Worm (Caenorhabditis elegans) whole organism, L1 larva: Measurements from ENCODE around the gene srv-29.

Experiments used
- lir-3 ChIP-seq: sonication (generic microtip); optimal IDR thresholded peaks from 2 replicates; lab custom pipeline; 2016; ENCODE audit warnings: mild to moderate bottlenecking, missing genetic modification characterization, moderate library complexity, missing compliant biosample characterization; ENCODE audit not compliant: poor library complexity
- nhr-77 ChIP-seq: fragments of 150-350 bp; optimal IDR thresholded peaks from 2 replicates; lab custom pipeline; 2014; ENCODE audit warnings: missing biosample characterization, missing genetic modification characterization
- snpc-4 ChIP-seq: fragments of 150-350 bp; optimal IDR thresholded peaks from 2 replicates; lab custom pipeline; 2014; ENCODE audit warnings: missing biosample characterization, missing genetic modification characterization
- zag-1 ChIP-seq: fragments of 150-350 bp; optimal IDR thresholded peaks from 2 replicates; lab custom pipeline; 2014; ENCODE audit warnings: missing biosample characterization, missing genetic modification characterization

DNA sequence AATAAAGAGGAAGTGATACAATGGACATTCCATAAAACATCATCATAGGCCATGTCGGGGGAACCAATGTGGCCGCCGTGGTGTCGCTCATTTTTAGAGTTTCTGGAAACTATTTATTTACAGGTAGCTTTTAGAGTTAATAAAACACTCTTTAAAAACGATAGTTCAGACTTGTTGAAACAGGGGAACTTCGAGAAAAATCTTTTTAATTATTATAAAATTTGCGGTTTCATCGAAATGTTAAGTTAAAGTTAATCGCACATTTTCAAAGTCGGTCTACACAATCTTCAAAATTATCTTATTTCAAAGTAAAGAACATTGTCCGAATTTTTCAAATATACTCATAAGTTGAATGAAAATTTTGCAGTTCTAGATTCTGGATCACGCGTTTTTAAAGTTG is 17.9 kb upstream of the srv-29 start, which contains the start of gene ops-1:
- TF ChIP-seq lir-3 (tag; lab: Kevin White, UChicago) (no peak), zag-1 (tag; lab: Kevin White, UChicago) (no peak), snpc-4 (tag; lab: Kevin White, UChicago) (no peak), nhr-77 (tag; lab: Kevin White, UChicago) (no peak)
